Worm (Caenorhabditis elegans) whole organism, mixed stage, embryonic: ENCODE results near the gene C54F6.19.

ENCODE experiments used
- nhr-12 ChIP-seq: fragments of 150-350 bp; optimal IDR thresholded peaks from 2 replicates; lab custom pipeline; 2014; ENCODE audit warnings: missing biosample characterization, missing genetic modification characterization
- nhr-237 ChIP-seq: fragments of 150-350 bp; optimal IDR thresholded peaks from 2 replicates; lab custom pipeline; 2014; ENCODE audit warnings: missing biosample characterization, missing genetic modification characterization
- snpc-4 ChIP-seq: fragments of 150-350 bp; optimal IDR thresholded peaks from 2 replicates; lab custom pipeline; 2014; ENCODE audit warnings: missing biosample characterization, missing genetic modification characterization

- TF ChIP-seq nhr-12 (no peak), nhr-237 (tag; lab: Kevin White, UChicago) (no peak), snpc-4 (tag; lab: Kevin White, UChicago) (no peak)
Observed at ce11 chrV:7532947-7533346, 12.3 kb upstream of the C54F6.19 start, which contains the start of gene C54F6.3.
